Worm (Caenorhabditis elegans) whole organism, L4/young adult: ENCODE results near the gene latd-1.

Source experiments
- W03F9.2 ChIP-seq: fragments of 150-350 bp; optimal IDR thresholded peaks from 2 replicates; lab custom pipeline; 2014; ENCODE audit warnings: missing biosample characterization, missing genetic modification characterization
- dao-5 ChIP-seq: sonication (generic microtip); optimal IDR thresholded peaks from 2 replicates; lab custom pipeline; 2016; ENCODE audit warnings: missing genotype, missing genetic modification characterization, moderate library complexity, missing compliant biosample characterization
- him-1 ChIP-seq: sonication (generic microtip); optimal IDR thresholded peaks from 2 replicates; lab custom pipeline; 2016; ENCODE audit warnings: missing genotype, missing genetic modification reagents, missing genetic modification characterization, missing compliant biosample characterization

Gene latd-1

DNA sequence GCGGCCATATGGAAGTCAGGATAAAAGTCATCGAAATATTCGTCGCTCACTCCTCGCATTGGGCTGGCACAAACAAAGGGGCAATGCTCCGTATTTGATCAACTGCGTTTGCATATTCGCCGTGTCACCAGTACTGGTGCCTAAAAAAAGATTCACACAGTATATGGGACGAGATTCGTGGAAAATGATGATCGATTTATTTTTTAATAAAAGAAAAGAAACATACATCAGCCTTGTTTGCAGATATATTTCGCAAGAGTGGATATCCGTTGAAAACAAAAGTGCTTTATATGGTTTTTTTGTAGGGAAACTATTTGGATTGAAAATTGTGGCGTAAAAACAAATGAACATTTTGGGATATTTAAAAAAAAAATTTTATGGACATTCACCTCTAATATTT, at the start of gene latd-1:
Gene latd-1 (minus strand): TSS at position 101 of the 400 bp plus-strand sequence.
- no peak for TF ChIP-seq him-1 (tag; lab: Kevin White, UChicago)
- TF ChIP-seq dao-5 (tag; lab: Kevin White, UChicago) = no peak
- TF ChIP-seq W03F9.2 (tag; lab: Kevin White, UChicago) = no peak

DNA sequence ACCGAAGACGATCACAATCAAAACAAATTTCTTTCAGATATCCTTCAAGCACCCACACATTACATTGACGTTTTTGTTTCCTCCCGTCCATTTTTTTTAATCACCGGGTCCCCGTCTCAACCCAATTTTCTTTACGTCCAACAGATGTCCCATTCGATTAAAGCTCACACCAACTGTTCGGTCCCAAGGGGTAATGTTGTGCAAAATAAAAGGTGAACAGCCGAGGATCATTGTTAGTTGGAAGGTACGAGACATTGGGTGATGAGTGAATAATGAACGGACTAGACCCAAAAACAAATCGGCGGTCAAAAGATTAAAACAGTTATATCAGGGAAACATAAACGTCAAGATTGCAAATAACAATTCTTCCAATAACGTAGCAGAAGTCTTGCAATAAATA, 47.8 kb upstream of the latd-1 start:
- TF ChIP-seq him-1 (tag; lab: Kevin White, UChicago) (no peak), dao-5 (tag; lab: Kevin White, UChicago) (no peak)

DNA sequence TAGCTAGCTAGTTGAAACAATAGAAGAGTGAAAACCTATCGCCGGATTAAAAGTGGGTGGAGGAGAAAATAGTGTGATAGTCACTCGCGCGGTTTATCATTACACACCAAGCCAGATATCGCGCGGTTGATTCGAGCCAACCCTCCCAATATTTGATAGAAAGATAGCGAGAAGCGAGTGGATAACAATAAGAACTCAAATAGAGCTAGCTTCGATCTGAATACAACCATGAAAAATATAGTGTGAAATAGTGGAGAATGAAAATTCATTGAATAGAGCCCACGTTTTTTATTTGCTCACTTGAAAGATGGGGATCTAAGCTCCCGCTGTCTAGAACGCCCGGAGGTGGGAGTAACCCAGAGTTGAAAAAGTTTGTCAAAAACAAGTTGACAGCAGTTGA, 47.4 kb upstream of the latd-1 start, which contains the start of gene tnt-3:
Gene tnt-3 (minus strand): TSS at position 101 of the 400 bp plus-strand sequence.
- TF ChIP-seq dao-5 (tag; lab: Kevin White, UChicago) = no peak
- TF ChIP-seq him-1 (tag; lab: Kevin White, UChicago) = no peak
- TF ChIP-seq W03F9.2 (tag; lab: Kevin White, UChicago) = no peak

DNA sequence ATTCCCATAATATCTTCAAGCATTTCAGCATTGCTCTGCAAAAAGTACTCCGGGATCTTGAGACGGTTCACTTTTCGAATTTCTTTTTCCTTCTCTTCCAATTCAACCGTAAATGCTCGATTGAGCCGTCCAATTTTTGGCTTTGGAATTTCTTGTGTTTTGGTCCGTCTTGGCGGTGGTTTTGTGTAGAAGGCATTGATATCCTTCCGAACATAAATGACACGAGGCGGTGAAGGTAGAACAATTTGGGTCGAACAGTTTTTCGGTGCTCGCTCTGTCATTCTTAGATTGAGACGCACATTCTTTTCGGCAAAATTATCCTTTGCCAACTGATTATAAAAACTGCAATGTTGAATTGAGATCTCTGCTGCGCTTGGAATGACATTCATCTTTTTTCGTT, 45.1 kb upstream of the latd-1 start:
- no peak for TF ChIP-seq W03F9.2 (tag; lab: Kevin White, UChicago)
- TF ChIP-seq him-1 (tag; lab: Kevin White, UChicago) = no peak
- TF ChIP-seq dao-5 (tag; lab: Kevin White, UChicago) = no peak

ce11 chrX:7932453-7932852, 34.9 kb upstream of the latd-1 start:
- TF ChIP-seq him-1 (tag; lab: Kevin White, UChicago) (no peak), W03F9.2 (tag; lab: Kevin White, UChicago) (no peak), dao-5 (tag; lab: Kevin White, UChicago) (no peak)

- TF ChIP-seq W03F9.2 (tag; lab: Kevin White, UChicago) (no peak), him-1 (tag; lab: Kevin White, UChicago) (no peak), dao-5 (tag; lab: Kevin White, UChicago) (no peak)
Observed at ce11 chrX:7930450-7930849, 32.9 kb upstream of the latd-1 start, which contains the start of gene zig-3. zig-3 (plus strand) TSS chrX:7930750.

DNA sequence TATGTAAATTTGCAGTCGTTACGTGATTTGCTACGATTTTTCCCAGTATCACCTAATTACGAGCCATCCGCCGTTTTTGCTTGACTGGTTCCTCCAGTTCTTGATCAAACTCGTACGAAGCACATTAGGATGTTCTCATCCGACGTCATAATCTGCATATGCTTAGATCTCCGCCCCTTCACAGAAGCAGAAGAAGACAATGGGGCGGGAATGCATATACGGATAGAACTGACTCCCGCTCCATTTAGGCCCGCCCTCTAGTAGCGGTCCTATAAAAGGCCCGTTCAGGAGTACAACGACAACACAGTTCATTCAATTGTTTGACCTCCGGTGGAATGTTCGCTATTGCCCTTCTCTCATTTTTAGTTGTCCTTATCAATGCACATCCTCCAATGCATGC, 27.5 kb upstream of the latd-1 start, which contains the start of gene zig-4:
Gene zig-4 (plus strand): TSS at position 301 of the 400 bp plus-strand sequence.
- no peak for TF ChIP-seq him-1 (tag; lab: Kevin White, UChicago)
- no peak for TF ChIP-seq dao-5 (tag; lab: Kevin White, UChicago)
- no peak for TF ChIP-seq W03F9.2 (tag; lab: Kevin White, UChicago)

ce11 chrX:7921130-7921529, 23.5 kb upstream of the latd-1 start:
- no peak for TF ChIP-seq W03F9.2 (tag; lab: Kevin White, UChicago)
- TF ChIP-seq dao-5 (tag; lab: Kevin White, UChicago) = no peak
- TF ChIP-seq him-1 (tag; lab: Kevin White, UChicago) = no peak

ce11 chrX:7916076-7916475, 18.5 kb upstream of the latd-1 start:
- TF ChIP-seq W03F9.2 (tag; lab: Kevin White, UChicago) = no peak
- TF ChIP-seq him-1 (tag; lab: Kevin White, UChicago) = no peak
- no peak for TF ChIP-seq dao-5 (tag; lab: Kevin White, UChicago)

- no peak for TF ChIP-seq W03F9.2 (tag; lab: Kevin White, UChicago)
- TF ChIP-seq him-1 (tag; lab: Kevin White, UChicago) = no peak
- no peak for TF ChIP-seq dao-5 (tag; lab: Kevin White, UChicago)
Observed at ce11 chrX:7915616-7916015, 18.0 kb upstream of the latd-1 start.

- TF ChIP-seq dao-5 (tag; lab: Kevin White, UChicago) = no peak
- TF ChIP-seq him-1 (tag; lab: Kevin White, UChicago) = no peak
- TF ChIP-seq W03F9.2 (tag; lab: Kevin White, UChicago) = no peak
Observed at ce11 chrX:7913830-7914229, 16.2 kb upstream of the latd-1 start, which contains the start of gene C39D10.7. C39D10.7 (minus strand) TSS chrX:7913930.

DNA sequence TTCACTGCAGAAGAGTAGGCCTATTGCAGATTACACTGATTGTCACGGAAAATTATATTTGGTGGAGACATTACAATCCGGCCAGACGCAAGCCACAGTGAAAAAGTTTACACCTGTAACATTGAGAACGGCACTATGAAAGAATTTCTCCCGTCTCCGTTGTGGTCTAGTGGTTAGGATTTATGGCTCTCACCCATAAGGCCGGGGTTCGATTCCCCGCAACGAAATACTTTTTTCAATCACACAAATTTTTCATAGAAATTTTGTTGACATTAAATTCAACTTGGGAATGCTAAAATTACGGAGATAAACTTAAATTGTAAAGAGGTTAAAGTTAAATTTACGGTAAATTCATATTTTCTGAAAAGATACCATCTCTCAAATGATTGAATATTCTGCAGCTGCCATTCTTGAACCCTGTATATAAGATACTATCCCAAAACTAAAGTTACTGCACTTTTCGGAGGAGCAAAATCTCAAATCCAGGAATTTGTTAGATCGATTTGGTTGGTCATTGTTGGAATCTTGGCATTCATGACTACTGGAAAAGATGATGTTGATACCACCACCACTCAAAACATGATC, 8.9 kb upstream of the latd-1 start, which contains the start of gene C39D10.1:
Gene C39D10.1 (plus strand): TSS at position 535 of the 585 bp plus-strand sequence.
- TF ChIP-seq him-1 (tag; lab: Kevin White, UChicago) (no peak), W03F9.2 (tag; lab: Kevin White, UChicago) (peak; percentile 4)

ce11 chrX:7902976-7903375, 5.4 kb upstream of the latd-1 start, which contains the start of gene C39D10.11:
C39D10.11 (plus strand) TSS chrX:7903276.
- TF ChIP-seq him-1 (tag; lab: Kevin White, UChicago) (no peak), dao-5 (tag; lab: Kevin White, UChicago) (no peak), W03F9.2 (tag; lab: Kevin White, UChicago) (no peak)

ce11 chrX:7901840-7902239, 4.2 kb upstream of the latd-1 start:
- no peak for TF ChIP-seq dao-5 (tag; lab: Kevin White, UChicago)
- no peak for TF ChIP-seq W03F9.2 (tag; lab: Kevin White, UChicago)
- TF ChIP-seq him-1 (tag; lab: Kevin White, UChicago) = no peak
